Fruit fly (Drosophila melanogaster): Measurements from ENCODE around the gene CG15824.
A peak's percentile ranks its signal among the peaks of the same experiment; 100 is the strongest.

Gene CG15824

dm6 chr2L:867899-868605 is 16.9 kb downstream of the CG15824 start, which contains the start of gene aru (continued):
- no peak for TF ChIP-seq Hey (tag; optimal IDR thresholded peaks at IDR 0.05)
- TF ChIP-seq CG10979 (tag; optimal IDR thresholded peaks at IDR 0.05) = peak; percentile 31
- no peak for TF ChIP-seq CG1602 (GFP tag; optimal IDR thresholded peaks at IDR 0.05)
- TF ChIP-seq dmrt11E (tag; optimal IDR thresholded peaks at IDR 0.05) = peak; percentile 36
- TF ChIP-seq CG12155 (GFP tag; optimal IDR thresholded peaks at IDR 0.05) = no peak
- no peak for TF ChIP-seq twi (tag; optimal IDR thresholded peaks at IDR 0.05)
- no peak for TF ChIP-seq Bteb2 (GFP tag; optimal IDR thresholded peaks at IDR 0.05)
- TF ChIP-seq Abd-B (GFP tag; optimal IDR thresholded peaks at IDR 0.05) = no peak
- TF ChIP-seq CG8478 (optimal IDR thresholded peaks at IDR 0.05) = no peak
- no peak for TF ChIP-seq CG2116 (GFP tag; optimal IDR thresholded peaks at IDR 0.05)
- peak; percentile 47 for TF ChIP-seq Fer1 (GFP tag; optimal IDR thresholded peaks at IDR 0.05)
- peak; percentile 62 for TF ChIP-seq BtbVII (GFP tag; optimal IDR thresholded peaks at IDR 0.05)
- TF ChIP-seq CG11093 (GFP tag; IDR thresholded peaks at IDR 0.05) = no peak
- no peak for TF ChIP-seq CG10274 (GFP tag; optimal IDR thresholded peaks at IDR 0.05)
- no peak for TF ChIP-seq sqz (GFP tag; optimal IDR thresholded peaks at IDR 0.05)
- TF ChIP-seq Xbp1 (GFP tag; optimal IDR thresholded peaks at IDR 0.05) = peak; percentile 12
- peak; percentile 24; the same call in 1 of the 2 replicates for TF ChIP-seq Awh (GFP tag; IDR thresholded peaks at IDR 0.05)
- 0 out of 2 replicates have a peak, but pooled peaks have one; percentile 18 for TF ChIP-seq Bgb (GFP tag; IDR thresholded peaks at IDR 0.05; ENCODE audit: partially characterized antibody)
- TF ChIP-seq pum (GFP tag; optimal IDR thresholded peaks at IDR 0.05) = no peak
- TF ChIP-seq CG2875 (GFP tag; optimal IDR thresholded peaks at IDR 0.05) = no peak
- no peak for TF ChIP-seq nmo (GFP tag; optimal IDR thresholded peaks at IDR 0.05)
- no peak for TF ChIP-seq sr (GFP tag; IDR thresholded peaks at IDR 0.05)
- peak; percentile 29; the same call in 1 of the 2 replicates for TF ChIP-seq Rfx (GFP tag; IDR thresholded peaks at IDR 0.05)
- no peak for TF ChIP-seq CG15479 (GFP tag; optimal IDR thresholded peaks at IDR 0.05)
- TF ChIP-seq Hmr (GFP tag; optimal IDR thresholded peaks at IDR 0.05) = peak; percentile 51
- TF ChIP-seq CG10543 (GFP tag; optimal IDR thresholded peaks at IDR 0.05) = peak; percentile 48
- peak; percentile 35 for TF ChIP-seq CG7745 (tag; optimal IDR thresholded peaks at IDR 0.05)
- TF ChIP-seq CG3281 (GFP tag; optimal IDR thresholded peaks at IDR 0.05) = peak; percentile 42
- no peak for TF ChIP-seq Oaz (GFP tag; IDR thresholded peaks at IDR 0.05)
- no peak for TF ChIP-seq CG11247 (GFP tag; IDR thresholded peaks at IDR 0.05)
- TF ChIP-seq Lpt (GFP tag; optimal IDR thresholded peaks at IDR 0.05) = peak; percentile 4
- TF ChIP-seq CG4707 (GFP tag; optimal IDR thresholded peaks at IDR 0.05) = peak; percentile 63
- no peak for TF ChIP-seq kni (GFP tag; optimal IDR thresholded peaks at IDR 0.05)
- TF ChIP-seq CG7357 (GFP tag; IDR thresholded peaks at IDR 0.05) = no peak
- TF ChIP-seq ems (GFP tag; optimal IDR thresholded peaks at IDR 0.05) = no peak
- no peak for TF ChIP-seq Dip3 (GFP tag; optimal IDR thresholded peaks at IDR 0.05)
- TF ChIP-seq CG31224 (GFP tag; IDR thresholded peaks at IDR 0.05) = no peak
- TF ChIP-seq CG3838 (GFP tag; optimal IDR thresholded peaks at IDR 0.05) = no peak
- TF ChIP-seq CG12104 (GFP tag; optimal IDR thresholded peaks at IDR 0.05) = no peak
- TF ChIP-seq ac (GFP tag; optimal IDR thresholded peaks at IDR 0.05) = peak; percentile 3
- TF ChIP-seq ftz-f1 (GFP tag; optimal IDR thresholded peaks at IDR 0.05) = no peak
- no peak for TF ChIP-seq CG4617 (GFP tag; optimal IDR thresholded peaks at IDR 0.05; ENCODE audit: borderline replicate concordance)
- TF ChIP-seq CG15601 (tag; optimal IDR thresholded peaks at IDR 0.05) = peak; percentile 22
- peak; percentile 61 for TF ChIP-seq CG1832 (GFP tag; optimal IDR thresholded peaks at IDR 0.05)
- TF ChIP-seq CG8924 (tag; optimal IDR thresholded peaks at IDR 0.05) = peak; percentile 28
- TF ChIP-seq GATAe (GFP tag; conservative IDR thresholded peaks at IDR 0.05) = no peak
- no peak for TF ChIP-seq maf-S (GFP tag; optimal IDR thresholded peaks at IDR 0.05)
- peak; percentile 75 for TF ChIP-seq oc (tag; optimal IDR thresholded peaks at IDR 0.05)
- TF ChIP-seq btn (GFP tag; optimal IDR thresholded peaks at IDR 0.05) = no peak
- TF ChIP-seq dati (GFP tag; IDR thresholded peaks at IDR 0.05) = no peak
